Fruit fly (Drosophila melanogaster) whole organism, embryonic: ENCODE results near the gene CG46523.
A peak's percentile ranks its signal among the peaks of the same experiment; 100 is the strongest.

Experiments
- B-H2 ChIP-seq: fragments of 200-800 bp; sonication (Bioruptor generic); optimal IDR thresholded peaks from 2 replicates; lab custom pipeline; 2018; ENCODE audit warnings: missing biosample characterization, mild to moderate bottlenecking, missing genetic modification characterization
- Blimp-1 ChIP-seq: fragments of 200-800 bp; sonication (Bioruptor generic); optimal IDR thresholded peaks from 3 replicates; lab custom pipeline; 2018; ENCODE audit warnings: missing biosample characterization, missing genetic modification characterization, mild to moderate bottlenecking, moderate library complexity, missing genetic modification reagents
- CG10431 ChIP-seq: fragments of 200-800 bp; sonication (Bioruptor generic); optimal IDR thresholded peaks from 3 replicates; lab custom pipeline; 2018; ENCODE audit warnings: missing biosample characterization, mild to moderate bottlenecking, missing genetic modification characterization
- CG10565 ChIP-seq: fragments of 200-800 bp; sonication (Bioruptor generic); optimal IDR thresholded peaks from 3 replicates; lab custom pipeline; 2016; ENCODE audit warnings: missing biosample characterization, mild to moderate bottlenecking, missing genetic modification characterization
- CG11560 ChIP-seq: fragments of 200-800 bp; sonication (Bioruptor generic); IDR thresholded peaks from 3 replicates; pipeline ENCODE4 v1.3.6; 2022; ENCODE audit warnings: missing biosample characterization, missing genetic modification characterization
- CG13287 ChIP-seq: fragments of 200-800 bp; sonication (Bioruptor generic); IDR thresholded peaks from 2 replicates; pipeline ENCODE4 v1.3.6; 2022; ENCODE audit warnings: missing biosample characterization, missing genetic modification characterization; ENCODE audit not compliant: partially characterized antibody
- CG16779 ChIP-seq: fragments of 200-800 bp; sonication (Bioruptor generic); IDR thresholded peaks from 2 replicates; pipeline ENCODE4 v1.3.6; 2022; ENCODE audit warnings: missing biosample characterization, missing genetic modification characterization
- CG1792 ChIP-seq: fragments of 200-800 bp; sonication (Bioruptor generic); optimal IDR thresholded peaks from 2 replicates; lab custom pipeline; 2016; ENCODE audit warnings: missing biosample characterization, missing genetic modification characterization
- CG31224 ChIP-seq: fragments of 200-800 bp; sonication (Bioruptor generic); IDR thresholded peaks from 2 replicates; pipeline ENCODE4 v1.3.6; 2022; ENCODE audit warnings: missing biosample characterization, missing genetic modification characterization
- CG32767 ChIP-seq: fragments of 200-800 bp; sonication (Bioruptor generic); IDR thresholded peaks from 2 replicates; pipeline ENCODE4 v1.3.6; 2022; ENCODE audit warnings: missing biosample characterization, missing genetic modification characterization
- CG3407 ChIP-seq: fragments of 200-800 bp; sonication (Bioruptor generic); optimal IDR thresholded peaks from 2 replicates; lab custom pipeline; 2018; ENCODE audit warnings: missing biosample characterization, mild to moderate bottlenecking, missing genetic modification characterization
- CG3995 ChIP-seq: fragments of 200-800 bp; sonication (Bioruptor generic); optimal IDR thresholded peaks from 3 replicates; lab custom pipeline; 2016; ENCODE audit warnings: missing biosample characterization, missing genetic modification characterization
- CG43689 ChIP-seq: fragments of 200-800 bp; sonication (Bioruptor generic); IDR thresholded peaks from 2 replicates; pipeline ENCODE4 v1.3.6; 2022; ENCODE audit warnings: missing biosample characterization, missing genetic modification characterization
- CG4424 ChIP-seq: fragments of 200-800 bp; sonication (Bioruptor generic); optimal IDR thresholded peaks from 3 replicates; lab custom pipeline; 2016; ENCODE audit warnings: missing biosample characterization, missing genetic modification characterization
- CG6683 ChIP-seq: fragments of 200-800 bp; sonication (Bioruptor generic); optimal IDR thresholded peaks from 2 replicates; lab custom pipeline; 2017; ENCODE audit warnings: missing biosample characterization, mild to moderate bottlenecking, missing genetic modification characterization, missing genetic modification reagents
- CG6813 ChIP-seq: fragments of 200-800 bp; sonication (Bioruptor generic); optimal IDR thresholded peaks from 2 replicates; lab custom pipeline; 2017; ENCODE audit warnings: missing biosample characterization, missing genetic modification characterization, mild to moderate bottlenecking, moderate library complexity, missing genetic modification reagents
- CG8924 ChIP-seq: fragments of 200-800 bp; optimal IDR thresholded peaks from 3 replicates; lab custom pipeline; 2019; ENCODE audit warnings: missing biosample characterization, mild to moderate bottlenecking, missing genetic modification characterization, moderate library complexity
- CG9437 ChIP-seq: fragments of 200-800 bp; sonication (Bioruptor generic); optimal IDR thresholded peaks from 2 replicates; lab custom pipeline; 2018; ENCODE audit warnings: missing biosample characterization, mild to moderate bottlenecking, missing genetic modification characterization
- CG9797 ChIP-seq: fragments of 200-800 bp; sonication (Bioruptor generic); optimal IDR thresholded peaks from 3 replicates; lab custom pipeline; 2018; ENCODE audit warnings: missing biosample characterization, mild to moderate bottlenecking, missing genetic modification characterization
- Eip74EF ChIP-seq, 2 experiments: fragments of 200-800 bp in 1 of 2; fragments of >200 bp in 1 of 2; sonication (Bioruptor generic) in 1 of 2; optimal IDR thresholded peaks; 2 replicates each; lab custom pipeline; 2017 to 2019; ENCODE audit warnings: missing biosample characterization in 2 of 2, missing genetic modification characterization in 2 of 2, mild to moderate bottlenecking in 1 of 2, moderate library complexity in 1 of 2
- Lim3 ChIP-seq: fragments of 200-800 bp; sonication (Bioruptor generic); IDR thresholded peaks from 2 replicates; pipeline ENCODE4 v1.3.6; 2022; ENCODE audit warnings: missing biosample characterization, missing genetic modification characterization
- MESR4 ChIP-seq: fragments of 200-800 bp; sonication (Bioruptor generic); optimal IDR thresholded peaks from 2 replicates; lab custom pipeline; 2018; ENCODE audit warnings: missing biosample characterization, mild to moderate bottlenecking, missing genetic modification characterization, moderate library complexity
- NK7.1 ChIP-seq: fragments of 200-800 bp; sonication (Bioruptor generic); optimal IDR thresholded peaks from 3 replicates; lab custom pipeline; 2016; ENCODE audit warnings: missing biosample characterization, missing genetic modification characterization
- Scr ChIP-seq: fragments of 200-800 bp; sonication (Bioruptor generic); IDR thresholded peaks from 2 replicates; pipeline ENCODE4 v1.3.6; 2022; ENCODE audit warnings: missing biosample characterization, missing genetic modification characterization; ENCODE audit not compliant: partially characterized antibody
- Xrp1 ChIP-seq: fragments of 200-800 bp; sonication (Bioruptor generic); IDR thresholded peaks from 2 replicates; pipeline ENCODE4 v1.3.6; 2022; ENCODE audit warnings: missing biosample characterization, missing genetic modification characterization
- abd-A ChIP-seq: fragments of 200-800 bp; sonication (Bioruptor generic); optimal IDR thresholded peaks from 3 replicates; lab custom pipeline; 2019; ENCODE audit warnings: missing biosample characterization, mild to moderate bottlenecking, missing genetic modification characterization, moderate library complexity
- al ChIP-seq: fragments of 200-800 bp; sonication (Bioruptor generic); IDR thresholded peaks from 2 replicates; pipeline ENCODE4 v1.3.6; 2022; ENCODE audit warnings: missing biosample characterization, missing genetic modification characterization
- amos ChIP-seq: fragments of 200-800 bp; sonication (Bioruptor generic); IDR thresholded peaks from 2 replicates; pipeline ENCODE4 v1.3.6; 2022; ENCODE audit warnings: missing biosample characterization, missing genetic modification characterization; ENCODE audit not compliant: partially characterized antibody
- aop ChIP-seq: fragments of 200-800 bp; sonication (Bioruptor generic); IDR thresholded peaks from 2 replicates; pipeline ENCODE4 v1.3.6; 2022; ENCODE audit warnings: missing biosample characterization, missing genetic modification characterization
- btn ChIP-seq: fragments of 200-800 bp; sonication (Bioruptor generic); optimal IDR thresholded peaks from 2 replicates; lab custom pipeline; 2016; ENCODE audit warnings: missing biosample characterization, missing genetic modification characterization
- ci ChIP-seq: fragments of 200-800 bp; sonication (Bioruptor generic); IDR thresholded peaks from 3 replicates; pipeline ENCODE4 v1.3.6; 2022; ENCODE audit warnings: missing biosample characterization, missing genetic modification characterization
- dm ChIP-seq: fragments of 200-800 bp; sonication (Bioruptor generic); optimal IDR thresholded peaks from 3 replicates; lab custom pipeline; 2016; ENCODE audit warnings: missing biosample characterization, missing genetic modification characterization
- ems ChIP-seq: fragments of 200-800 bp; sonication (Bioruptor generic); optimal IDR thresholded peaks from 3 replicates; lab custom pipeline; 2016; ENCODE audit warnings: missing biosample characterization, missing genetic modification characterization
- en ChIP-seq: fragments of 200-800 bp; sonication (Bioruptor generic); optimal IDR thresholded peaks from 2 replicates; lab custom pipeline; 2016; ENCODE audit warnings: missing biosample characterization, missing genetic modification characterization
- eve ChIP-seq, 2 experiments: fragments of >200 bp; optimal IDR thresholded peaks; 2 replicates each; lab custom pipeline; 2017; ENCODE audit warnings: missing biosample characterization in 2 of 2, missing genetic modification characterization in 2 of 2
- fd96Cb ChIP-seq: fragments of 200-800 bp; sonication (Bioruptor generic); optimal IDR thresholded peaks from 2 replicates; lab custom pipeline; 2018; ENCODE audit warnings: missing biosample characterization, mild to moderate bottlenecking, missing genetic modification characterization, moderate library complexity
- fru ChIP-seq: fragments of >200 bp; optimal IDR thresholded peaks from 2 replicates; lab custom pipeline; 2017
- fu2 ChIP-seq: fragments of 200-800 bp; sonication (Bioruptor generic); optimal IDR thresholded peaks from 2 replicates; lab custom pipeline; 2016; ENCODE audit warnings: missing biosample characterization, missing genetic modification characterization
- gcm2 ChIP-seq: fragments of 200-800 bp; sonication (Bioruptor generic); optimal IDR thresholded peaks from 2 replicates; lab custom pipeline; 2016; ENCODE audit warnings: missing biosample characterization, missing genetic modification characterization
- gro ChIP-seq: fragments of 200-800 bp; sonication (Bioruptor generic); optimal IDR thresholded peaks from 2 replicates; lab custom pipeline; 2016; ENCODE audit warnings: missing biosample characterization, missing genetic modification characterization
- knrl ChIP-seq: fragments of 200-800 bp; sonication (Bioruptor generic); IDR thresholded peaks from 3 replicates; pipeline ENCODE4 v1.3.6; 2022; ENCODE audit warnings: missing biosample characterization, missing genetic modification characterization; ENCODE audit not compliant: partially characterized antibody
- mld ChIP-seq: fragments of 200-800 bp; sonication (Bioruptor generic); IDR thresholded peaks from 3 replicates; pipeline ENCODE4 v1.3.6; 2022; ENCODE audit warnings: missing biosample characterization, missing genetic modification characterization; ENCODE audit not compliant: partially characterized antibody
- odd ChIP-seq: fragments of 200-800 bp; sonication (Bioruptor generic); optimal IDR thresholded peaks from 2 replicates; lab custom pipeline; 2017; ENCODE audit warnings: missing biosample characterization, mild to moderate bottlenecking, missing genetic modification characterization
- onecut ChIP-seq: fragments of 200-800 bp; sonication (Bioruptor generic); IDR thresholded peaks from 2 replicates; pipeline ENCODE4 v1.3.6; 2022; ENCODE audit warnings: missing biosample characterization, missing genetic modification characterization
- sd ChIP-seq: fragments of 200-800 bp; sonication (Bioruptor generic); optimal IDR thresholded peaks from 3 replicates; lab custom pipeline; 2018; ENCODE audit warnings: missing biosample characterization, mild to moderate bottlenecking, missing genetic modification characterization, moderate library complexity
- trh ChIP-seq: fragments of 200-800 bp; sonication (Bioruptor generic); optimal IDR thresholded peaks from 2 replicates; lab custom pipeline; 2016; ENCODE audit warnings: missing biosample characterization, missing genetic modification characterization
- wdn ChIP-seq: fragments of 200-800 bp; sonication (Bioruptor generic); IDR thresholded peaks from 2 replicates; pipeline ENCODE4 v1.3.6; 2022; ENCODE audit warnings: missing biosample characterization, missing genetic modification characterization
- zen2 ChIP-seq: fragments of 200-800 bp; sonication (Bioruptor generic); IDR thresholded peaks from 3 replicates; pipeline ENCODE4 v1.3.6; 2022; ENCODE audit warnings: missing biosample characterization, missing genetic modification characterization; ENCODE audit not compliant: partially characterized antibody

Gene CG46523

dm6 chr3L:1890941-1891340 lies 48.0 kb downstream of the CG46523 start (continued):
- no peak for TF ChIP-seq en (GFP tag; lab: Kevin White, UChicago)
- no peak for TF ChIP-seq Eip74EF (GFP tag; optimal IDR thresholded peaks at IDR 0.05; lab: Kevin White, UChicago)
- no peak for TF ChIP-seq mld (GFP tag; lab: Robert Waterston, UW)
- 0 out of 3 replicates have a peak, but pooled peaks have one; percentile 5 for TF ChIP-seq ci (GFP tag; lab: Robert Waterston, UW)
- no peak for TF ChIP-seq fd96Cb
- TF ChIP-seq CG11560 (tag; lab: Robert Waterston, UW) = no peak
- peak; percentile 39 for TF ChIP-seq onecut (GFP tag; lab: Robert Waterston, UW)
- TF ChIP-seq B-H2 = no peak
- TF ChIP-seq knrl (GFP tag; lab: Robert Waterston, UW) = no peak; the same call in 2 of the 3 replicates
- TF ChIP-seq gro (GFP tag; lab: Kevin White, UChicago) = no peak
- TF ChIP-seq Xrp1 (GFP tag; lab: Robert Waterston, UW) = no peak
- TF ChIP-seq sd (tag; lab: Kevin White, UChicago) = no peak
- TF ChIP-seq NK7.1 (GFP tag; lab: Kevin White, UChicago) = no peak
- no peak for TF ChIP-seq CG31224 (GFP tag; lab: Robert Waterston, UW)
- TF ChIP-seq trh = no peak
- TF ChIP-seq gcm2 (GFP tag; lab: Kevin White, UChicago) = no peak
- TF ChIP-seq MESR4 = no peak
- no peak for TF ChIP-seq aop (GFP tag; lab: Robert Waterston, UW)
- no peak for TF ChIP-seq CG32767
- no peak for TF ChIP-seq CG8924 (tag; lab: Kevin White, UChicago)
- peak; percentile 22; the same call in 1 of the 2 replicates for TF ChIP-seq amos (GFP tag; lab: Robert Waterston, UW)
- no peak for TF ChIP-seq odd (GFP tag; lab: Kevin White, UChicago)
- no peak for TF ChIP-seq fu2 (GFP tag; lab: Kevin White, UChicago)
- no peak for TF ChIP-seq ems
- no peak for TF ChIP-seq CG43689
- TF ChIP-seq Scr (GFP tag; lab: Robert Waterston, UW) = no peak

- TF ChIP-seq CG3995 (GFP tag; lab: Kevin White, UChicago) = no peak
- TF ChIP-seq Blimp-1 (GFP tag; lab: Kevin White, UChicago) = peak; percentile 22
- no peak for TF ChIP-seq wdn (GFP tag; lab: Robert Waterston, UW)
- TF ChIP-seq, all 482 proteins: peak for 1
These were observed 50.9 kb downstream of the CG46523 start for dm6 chr3L:1887929-1888529.

dm6 chr3L:1886125-1886544 lies 52.8 kb downstream of the CG46523 start:
- TF ChIP-seq eve (GFP tag; optimal IDR thresholded peaks at IDR 0.05; lab: Kevin White, UChicago) = peak; percentile 74 to 92
- TF ChIP-seq al (GFP tag; lab: Robert Waterston, UW) = peak; percentile 32; the same call in 1 of the 2 replicates
- no peak for TF ChIP-seq CG6683 (GFP tag; lab: Kevin White, UChicago)
- peak; percentile 53 for TF ChIP-seq CG10565
- TF ChIP-seq CG43689 = peak; percentile 60; the same call in 1 of the 2 replicates
- TF ChIP-seq CG32767 = peak; percentile 80
- TF ChIP-seq Lim3 (GFP tag; lab: Robert Waterston, UW) = 0 out of 2 replicates have a peak, but pooled peaks have one; percentile 46
- no peak for TF ChIP-seq CG10431 (GFP tag; lab: Kevin White, UChicago)
- TF ChIP-seq fru = no peak
- TF ChIP-seq CG13287 (GFP tag; lab: Robert Waterston, UW) = no peak
- TF ChIP-seq CG9797 (GFP tag; lab: Kevin White, UChicago) = no peak
- no peak for TF ChIP-seq abd-A (tag; lab: Kevin White, UChicago)
- TF ChIP-seq dm (GFP tag; lab: Kevin White, UChicago) = peak; percentile 55
- TF ChIP-seq btn (GFP tag; lab: Kevin White, UChicago) = peak; percentile 89
- TF ChIP-seq CG6813 = peak; percentile 77
- peak; percentile 77 for TF ChIP-seq CG3407 (GFP tag; lab: Kevin White, UChicago)
- peak; percentile 70 for TF ChIP-seq CG1792 (GFP tag; lab: Kevin White, UChicago)
- no peak for TF ChIP-seq CG16779 (GFP tag; lab: Robert Waterston, UW)
- TF ChIP-seq zen2 (GFP tag; lab: Robert Waterston, UW) = no peak
- peak; percentile 72 for TF ChIP-seq CG9437 (GFP tag; lab: Kevin White, UChicago)
- peak; percentile 86 for TF ChIP-seq CG4424
- TF ChIP-seq CG8924 (tag; lab: Kevin White, UChicago) = peak; percentile 85
